Fruit fly (Drosophila melanogaster) Kc167 (cell line): ENCODE results near the gene CG3819.

Experiments used
- Myc ChIP-seq: fragments of >200 bp; optimal IDR thresholded peaks from 2 replicates; lab custom pipeline; 2017; ENCODE audit warnings: missing external identifiers
- Sin3A ChIP-seq: fragments of >200 bp; optimal IDR thresholded peaks from 2 replicates; lab custom pipeline; 2018; ENCODE audit warnings: missing external identifiers
- h ChIP-seq: fragments of >200 bp; optimal IDR thresholded peaks from 3 replicates; lab custom pipeline; 2018; ENCODE audit warnings: missing external identifiers
- insv ChIP-seq: fragments of >200 bp; optimal IDR thresholded peaks from 3 replicates; lab custom pipeline; 2018; ENCODE audit warnings: missing external identifiers
- psq ChIP-seq: fragments of >200 bp; optimal IDR thresholded peaks from 2 replicates; lab custom pipeline; 2017; ENCODE audit warnings: missing external identifiers
- ttk ChIP-seq: sonication (Bioruptor generic); optimal IDR thresholded peaks from 2 replicates; lab custom pipeline; 2017; ENCODE audit warnings: missing external identifiers

DNA sequence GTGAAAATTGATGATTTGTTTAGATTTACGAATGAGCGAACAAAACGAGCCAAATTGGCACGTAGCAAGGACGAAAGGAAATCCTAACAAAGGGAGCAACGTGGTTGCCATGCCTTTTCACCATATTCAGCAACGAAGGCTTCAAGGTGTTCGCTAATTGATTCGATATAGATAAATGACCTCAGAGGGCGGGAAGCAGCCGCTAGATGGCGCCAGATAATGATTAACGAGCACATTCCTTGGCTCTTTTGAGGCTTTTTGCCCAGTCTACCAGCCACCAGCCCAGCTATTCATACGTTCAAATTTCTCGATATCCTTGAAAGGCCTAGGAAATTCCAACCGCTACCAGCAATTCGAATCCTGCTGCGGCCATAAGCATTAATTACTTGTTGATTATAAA is 5.4 kb downstream of the CG3819 start:
- no peak for TF ChIP-seq psq (lab: Kevin White, UChicago)
- TF ChIP-seq insv = no peak
- TF ChIP-seq h = no peak
- TF ChIP-seq Myc (lab: Kevin White, UChicago) = no peak
- TF ChIP-seq Sin3A (lab: Kevin White, UChicago) = no peak
- TF ChIP-seq ttk (lab: Kevin White, UChicago) = no peak
